Fruit fly (Drosophila melanogaster) whole organism, embryonic: ENCODE measurements around the gene Drice.
A peak's percentile ranks its signal among the peaks of the same experiment; 100 is the strongest.

ENCODE experiments used
- Awh ChIP-seq: fragments of 200-800 bp; sonication (Bioruptor generic); IDR thresholded peaks from 2 replicates; pipeline ENCODE4, ENCODE4 v1.3.6; 2022; ENCODE audit warnings: missing biosample characterization, missing genetic modification characterization
- CG10209 ChIP-seq: fragments of 200-800 bp; sonication (Bioruptor generic); optimal IDR thresholded peaks from 3 replicates; lab custom pipeline; 2017; ENCODE audit warnings: missing biosample characterization, mild to moderate bottlenecking, missing genetic modification characterization, missing genetic modification reagents
- CG11093 ChIP-seq: fragments of 200-800 bp; sonication (Bioruptor generic); IDR thresholded peaks from 3 replicates; pipeline ENCODE4 v1.3.6; 2022; ENCODE audit warnings: missing biosample characterization, missing genetic modification characterization
- CG12071 ChIP-seq: fragments of 200-800 bp; sonication (Bioruptor generic); optimal IDR thresholded peaks from 3 replicates; lab custom pipeline; 2018; ENCODE audit warnings: missing biosample characterization, mild to moderate bottlenecking, missing genetic modification characterization
- CG13123 ChIP-seq: fragments of 200-800 bp; sonication (Bioruptor generic); optimal IDR thresholded peaks from 2 replicates; lab custom pipeline; 2016; ENCODE audit warnings: missing biosample characterization, missing genetic modification characterization
- CG14860 ChIP-seq: fragments of 200-800 bp; sonication (Bioruptor generic); IDR thresholded peaks from 3 replicates; pipeline ENCODE4 v1.3.6; 2022; ENCODE audit warnings: missing biosample characterization, missing genetic modification characterization; ENCODE audit not compliant: partially characterized antibody
- CG15073 ChIP-seq: fragments of 200-800 bp; sonication (Bioruptor generic); optimal IDR thresholded peaks from 2 replicates; lab custom pipeline; 2016; ENCODE audit warnings: missing biosample characterization, missing genetic modification characterization
- CG15269 ChIP-seq: fragments of 200-800 bp; sonication (Bioruptor generic); optimal IDR thresholded peaks from 2 replicates; lab custom pipeline; 2018; ENCODE audit warnings: missing biosample characterization, mild to moderate bottlenecking, missing genetic modification characterization, moderate library complexity
- CG15514 ChIP-seq: fragments of 200-800 bp; sonication (Bioruptor generic); optimal IDR thresholded peaks from 3 replicates; lab custom pipeline; 2017; ENCODE audit warnings: missing biosample characterization, missing genetic modification characterization, mild to moderate bottlenecking, moderate library complexity, missing genetic modification reagents
- CG1647 ChIP-seq: fragments of 200-800 bp; sonication (Bioruptor generic); optimal IDR thresholded peaks from 3 replicates; lab custom pipeline; 2016; ENCODE audit warnings: missing biosample characterization, missing genetic modification characterization
- CG17186 ChIP-seq: fragments of 200-800 bp; sonication (Bioruptor generic); optimal IDR thresholded peaks from 3 replicates; lab custom pipeline; 2017; ENCODE audit warnings: missing biosample characterization, missing genetic modification reagents, missing genetic modification characterization
- CG18262 ChIP-seq: fragments of 200-800 bp; optimal IDR thresholded peaks from 3 replicates; lab custom pipeline; 2019; ENCODE audit warnings: missing biosample characterization, mild to moderate bottlenecking, missing genetic modification characterization, moderate library complexity
- CG30020 ChIP-seq: fragments of 200-800 bp; optimal IDR thresholded peaks from 2 replicates; lab custom pipeline; 2019; ENCODE audit warnings: missing biosample characterization, mild to moderate bottlenecking, missing genetic modification characterization, moderate library complexity
- CG4328 ChIP-seq: fragments of 200-800 bp; sonication (Bioruptor generic); optimal IDR thresholded peaks from 3 replicates; lab custom pipeline; 2017; ENCODE audit warnings: missing biosample characterization, missing genetic modification reagents, missing genetic modification characterization
- CG4360 ChIP-seq: fragments of 200-800 bp; sonication (Bioruptor generic); IDR thresholded peaks from 2 replicates; pipeline ENCODE4 v1.3.6; 2022; ENCODE audit warnings: missing biosample characterization, missing genetic modification characterization
- CG4820 ChIP-seq: fragments of 200-800 bp; sonication (Bioruptor generic); optimal IDR thresholded peaks from 3 replicates; lab custom pipeline; 2016; ENCODE audit warnings: missing biosample characterization, missing genetic modification characterization
- CG8281 ChIP-seq: fragments of 200-800 bp; sonication (Bioruptor generic); optimal IDR thresholded peaks from 2 replicates; lab custom pipeline; 2018; ENCODE audit warnings: missing biosample characterization, mild to moderate bottlenecking, missing genetic modification characterization, moderate library complexity
- CG8765 ChIP-seq: fragments of 200-800 bp; sonication (Bioruptor generic); IDR thresholded peaks from 2 replicates; pipeline ENCODE4 v1.3.6; 2022; ENCODE audit warnings: missing biosample characterization, missing genetic modification characterization
- Ets65A ChIP-seq: fragments of 200-800 bp; sonication (Bioruptor generic); peaks from one replicate; lab custom pipeline; 2016; ENCODE audit warnings: missing biosample characterization, missing genetic modification characterization
- Fer3 ChIP-seq: fragments of 200-800 bp; sonication (Bioruptor generic); optimal IDR thresholded peaks from 2 replicates; lab custom pipeline; 2018; ENCODE audit warnings: missing biosample characterization, mild to moderate bottlenecking, missing genetic modification characterization, moderate library complexity
- Med ChIP-seq: fragments of 200-800 bp; sonication (Bioruptor generic); peaks from one replicate; lab custom pipeline; 2016; ENCODE audit warnings: missing biosample characterization, missing genetic modification characterization, mild to moderate bottlenecking, inconsistent platforms, moderate library complexity
- Nf-YB ChIP-seq: fragments of 200-800 bp; sonication (Bioruptor generic); optimal IDR thresholded peaks from 3 replicates; lab custom pipeline; 2019; ENCODE audit warnings: missing biosample characterization, mild to moderate bottlenecking, missing genetic modification characterization, moderate library complexity
- NfI ChIP-seq: fragments of 200-800 bp; sonication (Bioruptor generic); optimal IDR thresholded peaks from 3 replicates; lab custom pipeline; 2018; ENCODE audit warnings: missing biosample characterization, mild to moderate bottlenecking, missing genetic modification characterization, moderate library complexity
- Rx ChIP-seq: fragments of 200-800 bp; sonication (Bioruptor generic); IDR thresholded peaks from 2 replicates; pipeline ENCODE4 v1.3.6; 2022; ENCODE audit warnings: missing biosample characterization, missing genetic modification characterization
- Sox100B ChIP-seq: fragments of 200-800 bp; sonication (Bioruptor generic); optimal IDR thresholded peaks from 3 replicates; lab custom pipeline; 2018; ENCODE audit warnings: missing biosample characterization, mild to moderate bottlenecking, missing genetic modification characterization
- Xrp1 ChIP-seq: fragments of 200-800 bp; sonication (Bioruptor generic); IDR thresholded peaks from 2 replicates; pipeline ENCODE4 v1.3.6; 2022; ENCODE audit warnings: missing biosample characterization, missing genetic modification characterization
- abd-A ChIP-seq: fragments of 200-800 bp; sonication (Bioruptor generic); optimal IDR thresholded peaks from 3 replicates; lab custom pipeline; 2019; ENCODE audit warnings: missing biosample characterization, mild to moderate bottlenecking, missing genetic modification characterization, moderate library complexity
- aop ChIP-seq: fragments of 200-800 bp; sonication (Bioruptor generic); IDR thresholded peaks from 2 replicates; pipeline ENCODE4 v1.3.6; 2022; ENCODE audit warnings: missing biosample characterization, missing genetic modification characterization
- ash1 ChIP-seq: fragments of 200-800 bp; sonication (Bioruptor generic); optimal IDR thresholded peaks from 2 replicates; lab custom pipeline; 2018; ENCODE audit warnings: missing biosample characterization, mild to moderate bottlenecking, missing genetic modification characterization
- az2 ChIP-seq: fragments of 200-800 bp; sonication (Bioruptor generic); optimal IDR thresholded peaks from 3 replicates; lab custom pipeline; 2016; ENCODE audit warnings: missing biosample characterization, missing genetic modification characterization
- cato ChIP-seq: fragments of 200-800 bp; sonication (Bioruptor generic); optimal IDR thresholded peaks from 2 replicates; lab custom pipeline; 2016; ENCODE audit warnings: missing biosample characterization, missing genetic modification characterization, borderline replicate concordance
- cg ChIP-seq: fragments of 200-800 bp; sonication (Bioruptor generic); optimal IDR thresholded peaks from 3 replicates; lab custom pipeline; 2019; ENCODE audit warnings: missing biosample characterization, mild to moderate bottlenecking, missing genetic modification characterization, moderate library complexity
- crol ChIP-seq: fragments of 200-800 bp; sonication (Bioruptor generic); IDR thresholded peaks from 2 replicates; pipeline ENCODE4 v1.3.6; 2022; ENCODE audit warnings: missing biosample characterization, missing genetic modification characterization
- dm ChIP-seq: fragments of 200-800 bp; sonication (Bioruptor generic); optimal IDR thresholded peaks from 3 replicates; lab custom pipeline; 2016; ENCODE audit warnings: missing biosample characterization, missing genetic modification characterization
- ems ChIP-seq: fragments of 200-800 bp; sonication (Bioruptor generic); optimal IDR thresholded peaks from 3 replicates; lab custom pipeline; 2016; ENCODE audit warnings: missing biosample characterization, missing genetic modification characterization
- eve ChIP-seq, 2 experiments: fragments of >200 bp; optimal IDR thresholded peaks; 2 replicates each; lab custom pipeline; 2017; ENCODE audit warnings: missing biosample characterization in 2 of 2, missing genetic modification characterization in 2 of 2
- fd102C ChIP-seq: fragments of 200-800 bp; sonication (Bioruptor generic); optimal IDR thresholded peaks from 2 replicates; lab custom pipeline; 2018; ENCODE audit warnings: missing biosample characterization, mild to moderate bottlenecking, missing genetic modification characterization, moderate library complexity
- fd96Cb ChIP-seq: fragments of 200-800 bp; sonication (Bioruptor generic); optimal IDR thresholded peaks from 2 replicates; lab custom pipeline; 2018; ENCODE audit warnings: missing biosample characterization, mild to moderate bottlenecking, missing genetic modification characterization, moderate library complexity
- kah ChIP-seq: fragments of 200-800 bp; sonication (Bioruptor generic); optimal IDR thresholded peaks from 2 replicates; lab custom pipeline; 2018; ENCODE audit warnings: missing biosample characterization, mild to moderate bottlenecking, missing genetic modification characterization
- oc ChIP-seq: fragments of 200-800 bp; sonication (Bioruptor generic); optimal IDR thresholded peaks from 2 replicates; lab custom pipeline; 2018; ENCODE audit warnings: missing biosample characterization, mild to moderate bottlenecking, missing genetic modification characterization, moderate library complexity
- otp ChIP-seq: fragments of 200-800 bp; sonication (Bioruptor generic); IDR thresholded peaks from 3 replicates; pipeline ENCODE4, ENCODE4 v1.3.6; 2022; ENCODE audit warnings: missing biosample characterization, missing genetic modification characterization
- prd ChIP-seq, 3 experiments: fragments of >200 bp in 2 of 3; fragments of 200-800 bp in 1 of 3; sonication (Bioruptor generic) in 1 of 3; optimal IDR thresholded peaks in 2 of 3; IDR thresholded peaks in 1 of 3; 2 replicates in 2 of 3; 3 replicates in 1 of 3; pipeline versions ENCODE4 v1.3.6 to Lab custom; 2017 to 2022; ENCODE audit warnings: missing biosample characterization in 1 of 3, missing genetic modification characterization in 1 of 3
- row ChIP-seq: fragments of 200-800 bp; sonication (Bioruptor generic); IDR thresholded peaks from 3 replicates; pipeline ENCODE4 v1.3.6; 2022; ENCODE audit warnings: missing biosample characterization, missing genetic modification characterization
- sc ChIP-seq, 3 experiments: fragments of >200 bp in 2 of 3; fragments of 200-800 bp in 1 of 3; sonication (Bioruptor generic) in 1 of 3; optimal IDR thresholded peaks; 2 replicates in 2 of 3; 3 replicates in 1 of 3; lab custom pipeline; 2017; ENCODE audit warnings: mild to moderate bottlenecking in 1 of 3, missing biosample characterization in 1 of 3, missing genetic modification characterization in 1 of 3, missing genetic modification reagents in 1 of 3
- sd ChIP-seq: fragments of 200-800 bp; sonication (Bioruptor generic); optimal IDR thresholded peaks from 3 replicates; lab custom pipeline; 2018; ENCODE audit warnings: missing biosample characterization, mild to moderate bottlenecking, missing genetic modification characterization, moderate library complexity
- sob ChIP-seq: fragments of 200-800 bp; sonication (Bioruptor generic); IDR thresholded peaks from 2 replicates; pipeline ENCODE4 v1.3.6; 2022; ENCODE audit warnings: missing biosample characterization, missing genetic modification characterization
- sr ChIP-seq: fragments of 200-800 bp; sonication (Bioruptor generic); IDR thresholded peaks from 3 replicates; pipeline ENCODE4 v1.3.6; 2022; ENCODE audit warnings: missing biosample characterization, missing genetic modification characterization

Drice gene

DNA sequence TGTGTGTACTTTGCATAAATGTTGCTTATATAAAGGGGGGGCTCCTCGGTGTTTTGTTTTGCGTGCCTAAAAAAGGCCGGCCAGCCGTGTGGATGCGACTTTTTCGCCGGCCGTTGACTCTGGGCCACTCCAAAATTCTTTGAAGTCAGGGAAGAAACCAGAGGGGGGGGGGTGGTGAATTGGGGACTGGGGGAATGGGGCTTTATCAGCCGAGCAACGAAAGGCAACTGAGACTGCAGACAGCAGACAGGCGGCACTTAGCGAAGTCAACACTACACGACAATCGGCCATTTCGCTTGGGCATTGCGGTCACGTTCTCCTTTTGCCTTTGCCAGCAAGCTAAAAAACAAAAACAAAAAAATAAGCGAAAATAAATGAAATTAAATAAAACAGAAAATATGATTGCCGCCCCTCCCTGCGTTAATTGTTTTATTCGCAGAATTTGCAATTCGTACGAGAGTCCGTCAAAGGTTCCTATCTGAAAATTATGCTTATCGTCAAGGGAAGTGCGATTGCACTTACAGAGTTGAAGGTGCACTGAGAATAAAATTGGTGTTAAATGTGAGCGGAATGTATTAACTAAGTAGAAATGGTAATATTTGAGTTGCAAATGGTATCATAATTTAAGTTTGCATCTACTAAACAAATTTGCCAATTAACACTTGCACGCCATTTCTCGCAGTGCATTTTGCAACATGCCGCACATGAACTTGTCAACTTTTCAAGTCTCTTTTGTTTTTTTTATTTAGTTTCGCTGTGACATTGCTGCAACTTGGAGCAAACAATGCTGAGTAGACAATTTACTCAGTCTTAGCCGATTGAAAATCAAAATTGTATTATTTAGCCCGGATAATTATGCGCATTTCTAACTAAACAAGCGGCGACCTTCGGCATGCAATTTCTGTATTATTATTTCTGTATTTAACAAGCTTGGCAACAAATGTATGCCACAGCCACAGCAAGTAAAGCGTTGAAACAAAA lies 13.2 kb upstream of the Drice start (continued):
- no peak for TF ChIP-seq oc (tag; lab: Kevin White, UChicago)
- TF ChIP-seq CG11093 (GFP tag; lab: Robert Waterston, UW) = no peak
- TF ChIP-seq CG15514 (GFP tag; lab: Kevin White, UChicago) = no peak
- no peak for TF ChIP-seq Fer3 (tag; lab: Kevin White, UChicago)
- TF ChIP-seq CG30020 = no peak
- no peak for TF ChIP-seq prd (optimal IDR thresholded peaks at IDR 0.05; lab: Kevin White, UChicago)
- peak; percentile 49; the same call in 1 of the 3 replicates for TF ChIP-seq prd (GFP tag; IDR thresholded peaks at IDR 0.05; lab: Robert Waterston, UW)
- no peak for TF ChIP-seq eve (GFP tag; optimal IDR thresholded peaks at IDR 0.05; lab: Kevin White, UChicago)
- no peak for TF ChIP-seq aop
- no peak for TF ChIP-seq Nf-YB (GFP tag; lab: Kevin White, UChicago)
- TF ChIP-seq Med (GFP tag; lab: Kevin White, UChicago) = peak; percentile 71
- TF ChIP-seq CG17186 (GFP tag; lab: Kevin White, UChicago) = no peak
- TF ChIP-seq CG13123 (GFP tag; lab: Kevin White, UChicago) = no peak
- no peak for TF ChIP-seq Sox100B (GFP tag; lab: Kevin White, UChicago)
- no peak for TF ChIP-seq CG18262 (tag; lab: Kevin White, UChicago)
- no peak for TF ChIP-seq ems (GFP tag; lab: Kevin White, UChicago)
- no peak for TF ChIP-seq dm (GFP tag; lab: Kevin White, UChicago)
- TF ChIP-seq CG15073 (GFP tag; lab: Kevin White, UChicago) = no peak
- no peak for TF ChIP-seq CG10209 (GFP tag; lab: Kevin White, UChicago)
- no peak for TF ChIP-seq sc (optimal IDR thresholded peaks at IDR 0.05; lab: Kevin White, UChicago)
- no peak for TF ChIP-seq sc (GFP tag; optimal IDR thresholded peaks at IDR 0.05; lab: Kevin White, UChicago)
- TF ChIP-seq az2 (GFP tag; lab: Kevin White, UChicago) = no peak
- TF ChIP-seq Rx (GFP tag; lab: Robert Waterston, UW) = peak; percentile 40; the same call in 1 of the 2 replicates
- no peak for TF ChIP-seq NfI (GFP tag; lab: Kevin White, UChicago)
- no peak for TF ChIP-seq CG4328
- peak; percentile 87 for TF ChIP-seq Ets65A (GFP tag; lab: Kevin White, UChicago)
- TF ChIP-seq abd-A (tag; lab: Kevin White, UChicago) = no peak
- TF ChIP-seq fd96Cb (tag; lab: Kevin White, UChicago) = peak; percentile 14
- no peak for TF ChIP-seq fd102C
- TF ChIP-seq crol (GFP tag; lab: Robert Waterston, UW) = peak; percentile 57
- no peak for TF ChIP-seq CG14860 (GFP tag; lab: Robert Waterston, UW)
- TF ChIP-seq Xrp1 (GFP tag; lab: Robert Waterston, UW) = peak; percentile 43; the same call in 1 of the 2 replicates
- TF ChIP-seq sr = no peak
- TF ChIP-seq CG12071 (GFP tag; lab: Kevin White, UChicago) = no peak
- TF ChIP-seq row (GFP tag; lab: Robert Waterston, UW) = 0 out of 3 replicates have a peak, but pooled peaks have one; percentile 31
- TF ChIP-seq ash1 (GFP tag; lab: Kevin White, UChicago) = no peak
- TF ChIP-seq, all 482 proteins: peak for 41

DNA sequence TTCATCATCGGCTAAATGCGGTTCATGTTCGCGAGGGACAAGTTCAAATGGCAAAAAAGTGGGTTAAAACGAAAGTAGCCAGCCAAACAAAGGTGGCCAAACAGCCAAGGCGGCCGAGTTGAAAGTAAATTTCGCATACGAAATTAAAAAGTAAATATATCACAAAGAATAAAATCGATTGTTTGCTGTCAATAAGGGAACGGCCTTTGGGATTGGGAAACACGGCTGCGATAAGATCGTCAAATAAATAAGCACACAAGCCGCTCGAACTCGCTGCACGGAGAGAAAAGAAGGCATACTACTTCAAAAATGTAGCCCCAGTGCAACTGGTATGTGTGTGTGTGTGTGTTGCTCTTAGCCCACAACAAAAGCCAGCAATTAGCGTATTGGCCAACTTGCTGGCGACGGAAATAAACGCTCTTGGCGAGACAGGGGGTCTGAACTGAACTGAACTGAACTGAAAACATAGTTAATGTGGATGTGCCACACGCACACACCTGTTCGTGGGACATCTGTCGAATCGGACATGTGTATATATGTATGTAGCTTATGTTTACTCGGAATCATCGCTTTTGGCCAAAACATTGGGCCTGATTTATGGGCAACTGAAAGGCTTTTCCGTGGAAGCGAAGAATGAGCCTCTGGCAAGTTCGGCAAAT lies 11.4 kb upstream of the Drice start:
- TF ChIP-seq Awh = peak; percentile 73; the same call in 1 of the 2 replicates
- no peak for TF ChIP-seq CG8765 (GFP tag; lab: Robert Waterston, UW)
- no peak for TF ChIP-seq cato (GFP tag; lab: Kevin White, UChicago)
- TF ChIP-seq sob = 0 out of 2 replicates have a peak, but pooled peaks have one; percentile 10
- peak; percentile 16 for TF ChIP-seq sd
- no peak for TF ChIP-seq CG4820 (GFP tag; lab: Kevin White, UChicago)
- peak; percentile 12 for TF ChIP-seq kah
- no peak for TF ChIP-seq CG4360 (GFP tag; lab: Robert Waterston, UW)
- peak; percentile 33 for TF ChIP-seq cg (GFP tag; lab: Kevin White, UChicago)
- TF ChIP-seq CG8281 = no peak
- 0 out of 3 replicates have a peak, but pooled peaks have one; percentile 16 for TF ChIP-seq otp (GFP tag; lab: Robert Waterston, UW)
- peak; percentile 11 for TF ChIP-seq CG15269 (tag; lab: Kevin White, UChicago)
- TF ChIP-seq CG1647 (GFP tag; lab: Kevin White, UChicago) = no peak
